Fruit fly (Drosophila melanogaster) whole organism, embryonic: ENCODE results near the gene rost.

Source experiments
- Asciz ChIP-seq: fragments of 200-800 bp; sonication (Bioruptor generic); optimal IDR thresholded peaks from 2 replicates; lab custom pipeline; 2017; ENCODE audit warnings: missing biosample characterization, mild to moderate bottlenecking, missing genetic modification characterization, missing genetic modification reagents
- B-H2 ChIP-seq: fragments of 200-800 bp; sonication (Bioruptor generic); optimal IDR thresholded peaks from 2 replicates; lab custom pipeline; 2018; ENCODE audit warnings: missing biosample characterization, mild to moderate bottlenecking, missing genetic modification characterization
- BEAF-32 ChIP-seq: fragments of 200-800 bp; sonication (Bioruptor generic); optimal IDR thresholded peaks from 3 replicates; lab custom pipeline; 2017; ENCODE audit warnings: missing biosample characterization, missing genetic modification characterization, mild to moderate bottlenecking, moderate library complexity, missing genetic modification reagents
- CG11398 ChIP-seq: fragments of 200-800 bp; sonication (Bioruptor generic); optimal IDR thresholded peaks from 2 replicates; lab custom pipeline; 2016; ENCODE audit warnings: missing biosample characterization, missing genetic modification characterization
- CG12104 ChIP-seq: fragments of 200-800 bp; sonication (Bioruptor generic); optimal IDR thresholded peaks from 3 replicates; lab custom pipeline; 2016; ENCODE audit warnings: missing biosample characterization, missing genetic modification characterization
- CG13424 ChIP-seq: fragments of 200-800 bp; sonication (Bioruptor generic); optimal IDR thresholded peaks from 2 replicates; lab custom pipeline; 2019; ENCODE audit warnings: missing biosample characterization, mild to moderate bottlenecking, missing genetic modification characterization, moderate library complexity
- CG14667 ChIP-seq: fragments of 200-800 bp; sonication (Bioruptor generic); IDR thresholded peaks from 2 replicates; pipeline ENCODE4 v1.3.6; 2022; ENCODE audit warnings: missing biosample characterization, missing genetic modification characterization
- CG15269 ChIP-seq: fragments of 200-800 bp; sonication (Bioruptor generic); optimal IDR thresholded peaks from 2 replicates; lab custom pipeline; 2018; ENCODE audit warnings: missing biosample characterization, mild to moderate bottlenecking, missing genetic modification characterization, moderate library complexity
- CG1603 ChIP-seq: fragments of 200-800 bp; sonication (Bioruptor generic); optimal IDR thresholded peaks from 2 replicates; lab custom pipeline; 2019; ENCODE audit warnings: missing biosample characterization, mild to moderate bottlenecking, missing genetic modification characterization, moderate library complexity
- CG1647 ChIP-seq: fragments of 200-800 bp; sonication (Bioruptor generic); optimal IDR thresholded peaks from 3 replicates; lab custom pipeline; 2016; ENCODE audit warnings: missing biosample characterization, missing genetic modification characterization
- CG32767 ChIP-seq: fragments of 200-800 bp; sonication (Bioruptor generic); IDR thresholded peaks from 2 replicates; pipeline ENCODE4 v1.3.6; 2022; ENCODE audit warnings: missing biosample characterization, missing genetic modification characterization
- CG5953 ChIP-seq: fragments of 200-800 bp; sonication (Bioruptor generic); IDR thresholded peaks from 2 replicates; pipeline ENCODE4 v1.3.6; 2022; ENCODE audit warnings: missing biosample characterization, missing genetic modification characterization
- CG6689 ChIP-seq: fragments of 200-800 bp; sonication (Bioruptor generic); IDR thresholded peaks from 2 replicates; pipeline ENCODE4 v1.3.6; 2022; ENCODE audit warnings: missing biosample characterization, missing genetic modification characterization
- CG7745 ChIP-seq: fragments of 200-800 bp; sonication (Bioruptor generic); optimal IDR thresholded peaks from 2 replicates; lab custom pipeline; 2018; ENCODE audit warnings: missing biosample characterization, mild to moderate bottlenecking, missing genetic modification characterization, moderate library complexity
- CG9215 ChIP-seq: fragments of 200-800 bp; sonication (Bioruptor generic); IDR thresholded peaks from 2 replicates; pipeline ENCODE4 v1.3.6; 2022; ENCODE audit warnings: missing biosample characterization, missing genetic modification characterization
- CG9797 ChIP-seq: fragments of 200-800 bp; sonication (Bioruptor generic); optimal IDR thresholded peaks from 3 replicates; lab custom pipeline; 2018; ENCODE audit warnings: missing biosample characterization, mild to moderate bottlenecking, missing genetic modification characterization
- CG9817 ChIP-seq: fragments of 200-800 bp; sonication (Bioruptor generic); optimal IDR thresholded peaks from 2 replicates; lab custom pipeline; 2018; ENCODE audit warnings: missing biosample characterization, mild to moderate bottlenecking, missing genetic modification characterization, moderate library complexity
- Dbx ChIP-seq: fragments of 200-800 bp; sonication (Bioruptor generic); IDR thresholded peaks from 3 replicates; pipeline ENCODE4 v1.3.6; 2022; ENCODE audit warnings: missing biosample characterization, missing genetic modification characterization
- Dek ChIP-seq: fragments of 200-800 bp; sonication (Bioruptor generic); optimal IDR thresholded peaks from 3 replicates; lab custom pipeline; 2019; ENCODE audit warnings: missing biosample characterization, mild to moderate bottlenecking, missing genetic modification characterization, moderate library complexity
- Dp ChIP-seq: fragments of 200-800 bp; sonication (Bioruptor generic); optimal IDR thresholded peaks from 2 replicates; lab custom pipeline; 2018; ENCODE audit warnings: missing biosample characterization, mild to moderate bottlenecking, missing genetic modification characterization, moderate library complexity
- HLH54F ChIP-seq: fragments of 200-800 bp; sonication (Bioruptor generic); optimal IDR thresholded peaks from 3 replicates; lab custom pipeline; 2016; ENCODE audit warnings: missing biosample characterization, missing genetic modification characterization
- Mad ChIP-seq: fragments of 200-800 bp; sonication (Bioruptor generic); optimal IDR thresholded peaks from 2 replicates; lab custom pipeline; 2016; ENCODE audit warnings: missing biosample characterization, missing genetic modification characterization
- NK7.1 ChIP-seq: fragments of 200-800 bp; sonication (Bioruptor generic); optimal IDR thresholded peaks from 3 replicates; lab custom pipeline; 2016; ENCODE audit warnings: missing biosample characterization, missing genetic modification characterization
- Rfx ChIP-seq: fragments of 200-800 bp; sonication (Bioruptor generic); IDR thresholded peaks from 2 replicates; pipeline ENCODE4 v1.3.6; 2022; ENCODE audit warnings: missing biosample characterization, missing genetic modification characterization
- Rx ChIP-seq: fragments of 200-800 bp; sonication (Bioruptor generic); IDR thresholded peaks from 2 replicates; pipeline ENCODE4 v1.3.6; 2022; ENCODE audit warnings: missing biosample characterization, missing genetic modification characterization
- Side ChIP-seq: fragments of 200-800 bp; sonication (Bioruptor generic); optimal IDR thresholded peaks from 2 replicates; lab custom pipeline; 2016; ENCODE audit warnings: missing biosample characterization, missing genetic modification characterization
- Sry-δ ChIP-seq: fragments of 200-800 bp; sonication (Bioruptor generic); optimal IDR thresholded peaks from 2 replicates; lab custom pipeline; 2016; ENCODE audit warnings: missing biosample characterization, missing genetic modification characterization
- Vsx1 ChIP-seq: fragments of 200-800 bp; sonication (Bioruptor generic); optimal IDR thresholded peaks from 2 replicates; lab custom pipeline; 2017; ENCODE audit warnings: missing biosample characterization, mild to moderate bottlenecking, missing genetic modification characterization, missing genetic modification reagents
- cad ChIP-seq: fragments of >200 bp; optimal IDR thresholded peaks from 2 replicates; lab custom pipeline; 2017; ENCODE audit warnings: missing biosample characterization, missing genetic modification characterization
- dmrt11E ChIP-seq: fragments of 200-800 bp; sonication (Bioruptor generic); optimal IDR thresholded peaks from 3 replicates; lab custom pipeline; 2018; ENCODE audit warnings: missing biosample characterization, mild to moderate bottlenecking, missing genetic modification characterization, moderate library complexity
- fd102C ChIP-seq: fragments of 200-800 bp; sonication (Bioruptor generic); optimal IDR thresholded peaks from 2 replicates; lab custom pipeline; 2018; ENCODE audit warnings: missing biosample characterization, mild to moderate bottlenecking, missing genetic modification characterization, moderate library complexity
- fru ChIP-seq: fragments of >200 bp; optimal IDR thresholded peaks from 2 replicates; lab custom pipeline; 2017
- ftz-f1 ChIP-seq: fragments of 200-800 bp; sonication (Bioruptor generic); optimal IDR thresholded peaks from 2 replicates; lab custom pipeline; 2016; ENCODE audit warnings: missing biosample characterization, missing genetic modification characterization
- gce ChIP-seq: fragments of 200-800 bp; sonication (Bioruptor generic); IDR thresholded peaks from 3 replicates; pipeline ENCODE4 v1.3.6; 2022; ENCODE audit warnings: missing biosample characterization, missing genetic modification characterization
- ham ChIP-seq: fragments of 200-800 bp; sonication (Bioruptor generic); IDR thresholded peaks from 2 replicates; pipeline ENCODE4 v1.3.6; 2022; ENCODE audit warnings: missing biosample characterization, missing genetic modification characterization
- hkb ChIP-seq, 2 experiments: fragments of 200-800 bp in 1 of 2; fragments of >200 bp in 1 of 2; sonication (Bioruptor generic) in 1 of 2; IDR thresholded peaks in 1 of 2; optimal IDR thresholded peaks in 1 of 2; 2 replicates each; pipeline versions ENCODE4 v1.3.6 to Lab custom; 2017 to 2022; ENCODE audit warnings: missing biosample characterization in 1 of 2, missing genetic modification characterization in 1 of 2
- jumu ChIP-seq: fragments of 200-800 bp; sonication (Bioruptor generic); optimal IDR thresholded peaks from 3 replicates; lab custom pipeline; 2016; ENCODE audit warnings: missing biosample characterization, missing genetic modification characterization
- mam ChIP-seq: fragments of 200-800 bp; sonication (Bioruptor generic); optimal IDR thresholded peaks from 3 replicates; lab custom pipeline; 2016; ENCODE audit warnings: missing biosample characterization, missing genetic modification characterization
- mirr ChIP-seq: fragments of 200-800 bp; sonication (Bioruptor generic); optimal IDR thresholded peaks from 3 replicates; lab custom pipeline; 2018; ENCODE audit warnings: missing biosample characterization, mild to moderate bottlenecking, missing genetic modification characterization
- odd ChIP-seq: fragments of 200-800 bp; sonication (Bioruptor generic); optimal IDR thresholded peaks from 2 replicates; lab custom pipeline; 2017; ENCODE audit warnings: missing biosample characterization, mild to moderate bottlenecking, missing genetic modification characterization
- otp ChIP-seq: fragments of 200-800 bp; sonication (Bioruptor generic); IDR thresholded peaks from 3 replicates; pipeline ENCODE4, ENCODE4 v1.3.6; 2022; ENCODE audit warnings: missing biosample characterization, missing genetic modification characterization
- pb ChIP-seq: fragments of 200-800 bp; sonication (Bioruptor generic); optimal IDR thresholded peaks from 3 replicates; lab custom pipeline; 2016; ENCODE audit warnings: missing biosample characterization, missing genetic modification characterization
- prd ChIP-seq, 3 experiments: fragments of >200 bp in 2 of 3; fragments of 200-800 bp in 1 of 3; sonication (Bioruptor generic) in 1 of 3; optimal IDR thresholded peaks in 2 of 3; IDR thresholded peaks in 1 of 3; 2 replicates in 2 of 3; 3 replicates in 1 of 3; pipeline versions ENCODE4 v1.3.6 to Lab custom; 2017 to 2022; ENCODE audit warnings: missing biosample characterization in 1 of 3, missing genetic modification characterization in 1 of 3
- pum ChIP-seq: fragments of 200-800 bp; sonication (Bioruptor generic); optimal IDR thresholded peaks from 2 replicates; lab custom pipeline; 2016; ENCODE audit warnings: missing biosample characterization, missing genetic modification characterization
- ranshi ChIP-seq: fragments of 200-800 bp; sonication (Bioruptor generic); IDR thresholded peaks from 2 replicates; pipeline ENCODE4 v1.3.6; 2022; ENCODE audit warnings: missing biosample characterization, missing genetic modification characterization
- salm ChIP-seq: fragments of 200-800 bp; sonication (Bioruptor generic); optimal IDR thresholded peaks from 2 replicates; lab custom pipeline; 2018; ENCODE audit warnings: missing biosample characterization, mild to moderate bottlenecking, missing genetic modification characterization
- ssp ChIP-seq: fragments of 200-800 bp; sonication (Bioruptor generic); IDR thresholded peaks from 2 replicates; pipeline ENCODE4 v1.3.6; 2022; ENCODE audit warnings: missing biosample characterization, missing genetic modification characterization
- tgo ChIP-seq: fragments of 200-800 bp; sonication (Bioruptor generic); IDR thresholded peaks from 3 replicates; pipeline ENCODE4 v1.3.6; 2022; ENCODE audit warnings: missing biosample characterization, missing genetic modification characterization
- tin ChIP-seq: fragments of 200-800 bp; sonication (Bioruptor generic); optimal IDR thresholded peaks from 3 replicates; lab custom pipeline; 2016; ENCODE audit warnings: missing biosample characterization, missing genetic modification characterization
- wdn ChIP-seq: fragments of 200-800 bp; sonication (Bioruptor generic); IDR thresholded peaks from 2 replicates; pipeline ENCODE4 v1.3.6; 2022; ENCODE audit warnings: missing biosample characterization, missing genetic modification characterization

Gene rost

DNA sequence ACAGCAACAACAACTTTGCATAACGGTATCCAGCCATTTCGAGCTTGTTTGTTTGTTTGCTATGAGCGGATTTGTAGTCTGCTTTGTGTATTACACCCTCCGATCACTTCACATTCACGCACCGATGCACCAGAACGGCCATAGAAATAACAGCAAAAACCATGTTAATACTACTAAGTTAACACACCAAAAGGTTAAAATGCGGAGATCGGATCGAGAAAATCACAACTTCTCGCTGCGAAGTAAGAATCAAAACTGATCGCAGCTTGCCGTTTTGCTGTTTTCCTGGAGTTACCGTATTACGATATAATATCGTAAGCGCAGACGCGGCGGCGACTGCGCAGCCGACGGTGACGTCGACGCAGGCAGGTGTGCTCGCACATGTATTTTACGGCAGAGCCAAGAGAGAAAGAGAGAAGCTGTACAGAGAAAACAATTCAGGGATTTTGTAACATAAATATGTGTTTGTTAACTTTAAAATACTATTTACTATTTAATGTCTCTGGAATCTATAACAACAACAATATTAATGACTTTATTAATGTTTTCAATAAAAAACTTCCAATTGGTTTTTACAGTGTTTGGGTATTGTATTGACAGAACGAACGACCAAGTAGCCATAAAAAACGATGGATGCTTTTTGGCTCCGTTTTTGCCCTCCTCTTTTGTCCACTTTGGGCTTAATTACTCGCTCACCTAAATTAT is 4.6 kb downstream of the rost start, which contains the start of gene CG13101 (continued):
- TF ChIP-seq ftz-f1 = peak; percentile 24
- peak; percentile 74; the same call in 1 of the 2 replicates for TF ChIP-seq CG5953 (GFP tag; lab: Robert Waterston, UW)
- TF ChIP-seq otp (GFP tag; lab: Robert Waterston, UW) = peak; percentile 86
- peak; percentile 87 for TF ChIP-seq ssp (GFP tag; lab: Robert Waterston, UW)
- TF ChIP-seq dmrt11E (tag; lab: Kevin White, UChicago) = peak; percentile 91
- no peak for TF ChIP-seq BEAF-32 (GFP tag; lab: Kevin White, UChicago)
- peak; percentile 70 for TF ChIP-seq mam
- TF ChIP-seq pb (GFP tag; lab: Kevin White, UChicago) = peak; percentile 62
- TF ChIP-seq NK7.1 (GFP tag; lab: Kevin White, UChicago) = peak; percentile 72
- TF ChIP-seq CG14667 (GFP tag; lab: Robert Waterston, UW) = peak; percentile 89
- TF ChIP-seq Sry-δ (GFP tag; lab: Kevin White, UChicago) = peak; percentile 42
- peak; percentile 78 for TF ChIP-seq HLH54F (GFP tag; lab: Kevin White, UChicago)
- peak; percentile 94 for TF ChIP-seq ranshi (GFP tag; lab: Robert Waterston, UW)
- TF ChIP-seq jumu (GFP tag; lab: Kevin White, UChicago) = peak; percentile 80
- peak; percentile 82 for TF ChIP-seq CG9817 (tag; lab: Kevin White, UChicago)
- TF ChIP-seq fd102C (GFP tag; lab: Kevin White, UChicago) = peak; percentile 45
- peak; percentile 89 for TF ChIP-seq CG32767 (GFP tag; lab: Robert Waterston, UW)
- TF ChIP-seq mirr (GFP tag; lab: Kevin White, UChicago) = no peak
- TF ChIP-seq CG12104 (GFP tag; lab: Kevin White, UChicago) = peak; percentile 84
- no peak for TF ChIP-seq Dp
- no peak for TF ChIP-seq B-H2 (GFP tag; lab: Kevin White, UChicago)
- peak; percentile 81 for TF ChIP-seq CG1603 (tag; lab: Kevin White, UChicago)
- TF ChIP-seq CG11398 (GFP tag; lab: Kevin White, UChicago) = peak; percentile 54
- peak; percentile 94 for TF ChIP-seq CG6689 (GFP tag; lab: Robert Waterston, UW)
- TF ChIP-seq ham (GFP tag; lab: Robert Waterston, UW) = peak; percentile 88
- peak; percentile 96 for TF ChIP-seq Rfx (GFP tag; lab: Robert Waterston, UW)
- no peak for TF ChIP-seq fru (lab: Kevin White, UChicago)
- peak; percentile 78 for TF ChIP-seq Mad (GFP tag; lab: Kevin White, UChicago)
- peak; percentile 95 for TF ChIP-seq Dbx
- TF ChIP-seq CG7745 (tag; lab: Kevin White, UChicago) = peak; percentile 80
- peak; percentile 95 for TF ChIP-seq CG15269 (tag; lab: Kevin White, UChicago)
- TF ChIP-seq gce (GFP tag; lab: Robert Waterston, UW) = peak; percentile 93
- no peak for TF ChIP-seq prd (optimal IDR thresholded peaks at IDR 0.05; lab: Kevin White, UChicago)
- peak; percentile 94 for TF ChIP-seq prd (GFP tag; IDR thresholded peaks at IDR 0.05; lab: Robert Waterston, UW)
- peak; percentile 91 for TF ChIP-seq Dek (tag; lab: Kevin White, UChicago)
- peak; percentile 78 for TF ChIP-seq CG1647 (GFP tag; lab: Kevin White, UChicago)
- TF ChIP-seq hkb (optimal IDR thresholded peaks at IDR 0.05; lab: Kevin White, UChicago) = no peak
- TF ChIP-seq hkb (GFP tag; IDR thresholded peaks at IDR 0.05; lab: Robert Waterston, UW) = peak; percentile 95
- TF ChIP-seq tin (GFP tag; lab: Kevin White, UChicago) = peak; percentile 88
- peak; percentile 90 for TF ChIP-seq Asciz (GFP tag; lab: Kevin White, UChicago)
- TF ChIP-seq cad (GFP tag; lab: Kevin White, UChicago) = no peak
- TF ChIP-seq CG9215 (GFP tag; lab: Robert Waterston, UW) = peak; percentile 87
- peak; percentile 77 for TF ChIP-seq Side (GFP tag; lab: Kevin White, UChicago)
- peak; percentile 90 for TF ChIP-seq odd (GFP tag; lab: Kevin White, UChicago)
- peak; percentile 96 for TF ChIP-seq tgo (GFP tag; lab: Robert Waterston, UW)
- TF ChIP-seq Vsx1 = peak; percentile 85
- TF ChIP-seq salm (tag; lab: Kevin White, UChicago) = peak; percentile 88
- peak; percentile 76 for TF ChIP-seq Rx (GFP tag; lab: Robert Waterston, UW)
- TF ChIP-seq pum (GFP tag; lab: Kevin White, UChicago) = peak; percentile 85
- no peak for TF ChIP-seq CG9797 (GFP tag; lab: Kevin White, UChicago)
- TF ChIP-seq wdn (GFP tag; lab: Robert Waterston, UW) = peak; percentile 90
- TF ChIP-seq CG13424 (tag; lab: Kevin White, UChicago) = peak; percentile 94
